Fruit fly (Drosophila melanogaster) Kc167 (cell line): ENCODE data around the gene TwdlX.

ENCODE experiments used
- Myc ChIP-seq: fragments of >200 bp; optimal IDR thresholded peaks from 2 replicates; lab custom pipeline; 2017; ENCODE audit warnings: missing external identifiers
- Sin3A ChIP-seq: fragments of >200 bp; optimal IDR thresholded peaks from 2 replicates; lab custom pipeline; 2018; ENCODE audit warnings: missing external identifiers
- h ChIP-seq: fragments of >200 bp; optimal IDR thresholded peaks from 3 replicates; lab custom pipeline; 2018; ENCODE audit warnings: missing external identifiers
- insv ChIP-seq: fragments of >200 bp; optimal IDR thresholded peaks from 3 replicates; lab custom pipeline; 2018; ENCODE audit warnings: missing external identifiers
- psq ChIP-seq: fragments of >200 bp; optimal IDR thresholded peaks from 2 replicates; lab custom pipeline; 2017; ENCODE audit warnings: missing external identifiers
- ttk ChIP-seq: sonication (Bioruptor generic); optimal IDR thresholded peaks from 2 replicates; lab custom pipeline; 2017; ENCODE audit warnings: missing external identifiers

Gene TwdlX

dm6 chrX:16772882-16773827, 42.3 kb downstream of the TwdlX start:
- TF ChIP-seq ttk (lab: Kevin White, UChicago) (no peak), Myc (lab: Kevin White, UChicago) (no peak), psq (lab: Kevin White, UChicago) (no peak), insv (no peak), Sin3A (lab: Kevin White, UChicago) (no peak), h (lab: Kevin White, UChicago) (no peak)

dm6 chrX:16774201-16775061, 43.5 kb downstream of the TwdlX start:
- no peak for TF ChIP-seq insv
- TF ChIP-seq psq (lab: Kevin White, UChicago), result no peak
- TF ChIP-seq ttk (lab: Kevin White, UChicago), result no peak
- no peak for TF ChIP-seq Myc (lab: Kevin White, UChicago)
- TF ChIP-seq Sin3A (lab: Kevin White, UChicago), result no peak
- no peak for TF ChIP-seq h (lab: Kevin White, UChicago)

- no peak for TF ChIP-seq ttk (lab: Kevin White, UChicago)
- TF ChIP-seq Sin3A (lab: Kevin White, UChicago), result no peak
- no peak for TF ChIP-seq psq (lab: Kevin White, UChicago)
- TF ChIP-seq insv, result no peak
- no peak for TF ChIP-seq Myc (lab: Kevin White, UChicago)
- TF ChIP-seq h (lab: Kevin White, UChicago), result no peak
Observed at dm6 chrX:16775083-16775482, 44.2 kb downstream of the TwdlX start.

DNA sequence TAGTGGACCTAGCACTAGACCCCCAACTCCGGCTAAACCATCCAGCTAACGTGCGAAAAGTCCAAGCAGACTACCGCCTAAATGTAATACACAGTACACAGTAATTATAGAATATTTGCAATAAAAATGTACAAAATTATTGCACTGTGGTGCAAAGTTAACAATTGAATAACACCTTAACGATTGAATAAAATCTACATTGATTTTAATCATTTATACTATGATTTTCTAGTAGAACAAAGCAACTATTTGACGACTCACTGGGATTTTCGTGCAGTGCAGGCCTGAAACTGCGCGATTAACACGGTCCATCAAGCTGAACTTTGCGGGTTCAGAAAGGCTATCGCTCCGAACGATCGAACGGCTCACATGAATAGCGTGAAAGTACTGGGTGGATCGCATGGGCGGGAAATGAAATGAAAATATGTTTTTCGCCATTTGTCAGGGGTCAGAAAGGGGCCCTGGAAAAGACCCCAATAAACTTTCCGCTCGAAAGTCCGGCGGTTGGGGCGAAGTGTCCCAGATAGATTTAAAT, 47.3 kb downstream of the TwdlX start:
- no peak for TF ChIP-seq insv
- TF ChIP-seq ttk (lab: Kevin White, UChicago), result no peak
- TF ChIP-seq Sin3A (lab: Kevin White, UChicago), result no peak
- no peak for TF ChIP-seq Myc (lab: Kevin White, UChicago)
- no peak for TF ChIP-seq h (lab: Kevin White, UChicago)
- no peak for TF ChIP-seq psq (lab: Kevin White, UChicago)

- no peak for TF ChIP-seq Sin3A (lab: Kevin White, UChicago)
- TF ChIP-seq ttk (lab: Kevin White, UChicago), result no peak
- no peak for TF ChIP-seq Myc (lab: Kevin White, UChicago)
- no peak for TF ChIP-seq insv
- TF ChIP-seq h (lab: Kevin White, UChicago), result no peak
- TF ChIP-seq psq (lab: Kevin White, UChicago), result no peak
Observed at dm6 chrX:16780244-16780643, 49.4 kb downstream of the TwdlX start.

DNA sequence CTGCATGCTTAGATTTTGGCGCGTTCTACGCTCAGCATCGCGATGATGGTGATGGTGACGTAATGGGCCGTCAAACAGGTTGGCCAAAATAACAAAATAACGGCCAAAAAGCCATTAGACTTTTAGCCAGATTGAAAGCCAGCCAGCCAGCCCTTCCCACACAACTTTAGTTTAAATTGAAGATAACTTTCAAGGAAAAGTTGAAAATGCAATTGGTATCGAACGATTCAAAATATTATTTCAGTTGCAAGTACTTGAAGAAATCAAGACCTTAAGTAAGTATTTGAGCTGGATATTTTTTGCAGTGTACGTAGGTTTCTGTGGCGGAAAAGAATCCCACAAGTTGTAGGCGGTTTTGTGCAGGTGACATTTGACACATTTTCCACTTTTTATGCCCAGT, 50.2 kb downstream of the TwdlX start:
- no peak for TF ChIP-seq Sin3A (lab: Kevin White, UChicago)
- no peak for TF ChIP-seq ttk (lab: Kevin White, UChicago)
- TF ChIP-seq insv, result no peak
- no peak for TF ChIP-seq Myc (lab: Kevin White, UChicago)
- TF ChIP-seq psq (lab: Kevin White, UChicago), result no peak
- TF ChIP-seq h (lab: Kevin White, UChicago), result no peak
